Fruit fly (Drosophila melanogaster) whole organism, embryonic: ENCODE results near the gene SpdS.

Source experiments
- CG10147 ChIP-seq: fragments of 200-800 bp; sonication (Bioruptor generic); optimal IDR thresholded peaks from 2 replicates; lab custom pipeline; 2019; ENCODE audit warnings: missing biosample characterization, mild to moderate bottlenecking, missing genetic modification characterization, moderate library complexity
- CG10209 ChIP-seq: fragments of 200-800 bp; sonication (Bioruptor generic); optimal IDR thresholded peaks from 3 replicates; lab custom pipeline; 2017; ENCODE audit warnings: missing biosample characterization, mild to moderate bottlenecking, missing genetic modification characterization, missing genetic modification reagents
- CG10565 ChIP-seq: fragments of 200-800 bp; sonication (Bioruptor generic); optimal IDR thresholded peaks from 3 replicates; lab custom pipeline; 2016; ENCODE audit warnings: missing biosample characterization, mild to moderate bottlenecking, missing genetic modification characterization
- CG11696 ChIP-seq: fragments of 200-800 bp; sonication (Bioruptor generic); IDR thresholded peaks from 2 replicates; pipeline ENCODE4 v1.3.6; 2022; ENCODE audit warnings: missing biosample characterization, missing genetic modification characterization
- CG12391 ChIP-seq: fragments of 200-800 bp; sonication (Bioruptor generic); optimal IDR thresholded peaks from 3 replicates; lab custom pipeline; 2018; ENCODE audit warnings: missing biosample characterization, mild to moderate bottlenecking, missing genetic modification characterization, moderate library complexity
- CG15073 ChIP-seq: fragments of 200-800 bp; sonication (Bioruptor generic); optimal IDR thresholded peaks from 2 replicates; lab custom pipeline; 2016; ENCODE audit warnings: missing biosample characterization, missing genetic modification characterization
- CG15479 ChIP-seq: fragments of 200-800 bp; sonication (Bioruptor generic); optimal IDR thresholded peaks from 3 replicates; lab custom pipeline; 2019; ENCODE audit warnings: missing biosample characterization, mild to moderate bottlenecking, missing genetic modification characterization, moderate library complexity
- CG1603 ChIP-seq: fragments of 200-800 bp; sonication (Bioruptor generic); optimal IDR thresholded peaks from 2 replicates; lab custom pipeline; 2019; ENCODE audit warnings: missing biosample characterization, mild to moderate bottlenecking, missing genetic modification characterization, moderate library complexity
- CG17359 ChIP-seq: fragments of 200-800 bp; sonication (Bioruptor generic); optimal IDR thresholded peaks from 3 replicates; lab custom pipeline; 2018; ENCODE audit warnings: missing biosample characterization, mild to moderate bottlenecking, missing genetic modification characterization, moderate library complexity
- CG18619 ChIP-seq: fragments of 200-800 bp; sonication (Bioruptor generic); optimal IDR thresholded peaks from 3 replicates; lab custom pipeline; 2017; ENCODE audit warnings: missing biosample characterization, mild to moderate bottlenecking, missing genetic modification characterization
- CG2116 ChIP-seq: fragments of 200-800 bp; sonication (Bioruptor generic); optimal IDR thresholded peaks from 3 replicates; lab custom pipeline; 2018; ENCODE audit warnings: missing biosample characterization, mild to moderate bottlenecking, missing genetic modification characterization
- CG2129 ChIP-seq: fragments of 200-800 bp; sonication (Bioruptor generic); IDR thresholded peaks from 2 replicates; pipeline ENCODE4 v1.3.6; 2022; ENCODE audit warnings: missing biosample characterization, missing genetic modification characterization; ENCODE audit not compliant: partially characterized antibody
- CG2678 ChIP-seq: fragments of 200-800 bp; sonication (Bioruptor generic); optimal IDR thresholded peaks from 3 replicates; lab custom pipeline; 2019; ENCODE audit warnings: missing biosample characterization, mild to moderate bottlenecking, missing genetic modification characterization, moderate library complexity
- CG2875 ChIP-seq: fragments of 200-800 bp; sonication (Bioruptor generic); optimal IDR thresholded peaks from 2 replicates; lab custom pipeline; 2017; ENCODE audit warnings: missing biosample characterization, mild to moderate bottlenecking, missing genetic modification characterization, missing genetic modification reagents
- CG32532 ChIP-seq: fragments of 200-800 bp; sonication (Bioruptor generic); IDR thresholded peaks from 2 replicates; pipeline ENCODE4 v1.3.6; 2022; ENCODE audit warnings: missing biosample characterization, missing genetic modification characterization
- CG3726 ChIP-seq: fragments of 200-800 bp; sonication (Bioruptor generic); IDR thresholded peaks from 3 replicates; pipeline ENCODE4, ENCODE4 v1.3.6; 2022; ENCODE audit warnings: missing biosample characterization, missing genetic modification characterization
- CG4854 ChIP-seq: fragments of 200-800 bp; sonication (Bioruptor generic); optimal IDR thresholded peaks from 2 replicates; lab custom pipeline; 2016; ENCODE audit warnings: missing biosample characterization, missing genetic modification characterization, inconsistent platforms
- CG5245 ChIP-seq: fragments of 200-800 bp; sonication (Bioruptor generic); optimal IDR thresholded peaks from 3 replicates; lab custom pipeline; 2016; ENCODE audit warnings: missing biosample characterization, missing genetic modification characterization
- CG6689 ChIP-seq: fragments of 200-800 bp; sonication (Bioruptor generic); IDR thresholded peaks from 2 replicates; pipeline ENCODE4 v1.3.6; 2022; ENCODE audit warnings: missing biosample characterization, missing genetic modification characterization
- CG6791 ChIP-seq: fragments of 200-800 bp; sonication (Bioruptor generic); IDR thresholded peaks from 3 replicates; pipeline ENCODE4 v1.3.6; 2022; ENCODE audit warnings: missing biosample characterization, missing genetic modification characterization; ENCODE audit not compliant: partially characterized antibody
- Elba2 ChIP-seq: fragments of 200-800 bp; sonication (Bioruptor generic); optimal IDR thresholded peaks from 3 replicates; lab custom pipeline; 2016; ENCODE audit warnings: missing biosample characterization, missing genetic modification characterization
- Ets65A ChIP-seq: fragments of 200-800 bp; sonication (Bioruptor generic); peaks from one replicate; lab custom pipeline; 2016; ENCODE audit warnings: missing biosample characterization, missing genetic modification characterization
- GATAe ChIP-seq: fragments of 200-800 bp; sonication (Bioruptor generic); conservative IDR thresholded peaks from 2 replicates; pipeline ENCODE4 v1.3.6; 2022; ENCODE audit warnings: missing biosample characterization, missing genetic modification characterization
- Nf-YC ChIP-seq: fragments of 200-800 bp; optimal IDR thresholded peaks from 3 replicates; lab custom pipeline; 2019; ENCODE audit warnings: missing biosample characterization, mild to moderate bottlenecking, missing genetic modification characterization, moderate library complexity
- ac ChIP-seq: fragments of 200-800 bp; sonication (Bioruptor generic); optimal IDR thresholded peaks from 3 replicates; lab custom pipeline; 2017; ENCODE audit warnings: missing biosample characterization, mild to moderate bottlenecking, missing genetic modification characterization
- bsh ChIP-seq, 2 experiments: fragments of 200-800 bp; sonication (Bioruptor generic); optimal IDR thresholded peaks; 2 replicates each; lab custom pipeline; 2017 to 2018; ENCODE audit warnings: mild to moderate bottlenecking in 2 of 2, missing biosample characterization in 2 of 2, missing genetic modification characterization in 2 of 2, moderate library complexity in 1 of 2
- cad ChIP-seq: fragments of >200 bp; optimal IDR thresholded peaks from 2 replicates; lab custom pipeline; 2017; ENCODE audit warnings: missing biosample characterization, missing genetic modification characterization
- cg ChIP-seq: fragments of 200-800 bp; sonication (Bioruptor generic); optimal IDR thresholded peaks from 3 replicates; lab custom pipeline; 2019; ENCODE audit warnings: missing biosample characterization, mild to moderate bottlenecking, missing genetic modification characterization, moderate library complexity
- chif ChIP-seq, 2 experiments: fragments of 200-800 bp; sonication (Bioruptor generic); optimal IDR thresholded peaks; 3 replicates each; lab custom pipeline; 2016; ENCODE audit warnings: missing biosample characterization in 2 of 2, missing genetic modification characterization in 2 of 2
- chinmo ChIP-seq: fragments of 200-800 bp; sonication (Bioruptor generic); IDR thresholded peaks from 4 replicates; pipeline ENCODE4 v1.3.6; 2022; ENCODE audit warnings: missing biosample characterization, missing genetic modification characterization; ENCODE audit not compliant: partially characterized antibody
- ci ChIP-seq: fragments of 200-800 bp; sonication (Bioruptor generic); IDR thresholded peaks from 3 replicates; pipeline ENCODE4 v1.3.6; 2022; ENCODE audit warnings: missing biosample characterization, missing genetic modification characterization
- cwo ChIP-seq: fragments of 200-800 bp; sonication (Bioruptor generic); optimal IDR thresholded peaks from 3 replicates; lab custom pipeline; 2017; ENCODE audit warnings: missing biosample characterization, missing genetic modification characterization, mild to moderate bottlenecking, moderate library complexity, missing genetic modification reagents
- disco-r ChIP-seq: fragments of 200-800 bp; sonication (Bioruptor generic); optimal IDR thresholded peaks from 2 replicates; lab custom pipeline; 2016; ENCODE audit warnings: missing biosample characterization, missing genetic modification characterization
- eve ChIP-seq, 2 experiments: fragments of >200 bp; optimal IDR thresholded peaks; 2 replicates each; lab custom pipeline; 2017; ENCODE audit warnings: missing biosample characterization in 2 of 2, missing genetic modification characterization in 2 of 2
- ftz-f1 ChIP-seq: fragments of 200-800 bp; sonication (Bioruptor generic); optimal IDR thresholded peaks from 2 replicates; lab custom pipeline; 2016; ENCODE audit warnings: missing biosample characterization, missing genetic modification characterization
- gcm2 ChIP-seq: fragments of 200-800 bp; sonication (Bioruptor generic); optimal IDR thresholded peaks from 2 replicates; lab custom pipeline; 2016; ENCODE audit warnings: missing biosample characterization, missing genetic modification characterization
- grn ChIP-seq: fragments of 200-800 bp; sonication (Bioruptor generic); optimal IDR thresholded peaks from 3 replicates; lab custom pipeline; 2017; ENCODE audit warnings: missing biosample characterization, missing genetic modification characterization
- hth ChIP-seq: fragments of >200 bp; optimal IDR thresholded peaks from 2 replicates; lab custom pipeline; 2017; ENCODE audit warnings: inconsistent platforms
- insv ChIP-seq, 2 experiments: fragments of 200-800 bp; sonication (Bioruptor generic); optimal IDR thresholded peaks; 3 replicates each; lab custom pipeline; 2016 to 2018; ENCODE audit warnings: missing biosample characterization in 2 of 2, missing genetic modification characterization in 2 of 2
- kni ChIP-seq: fragments of 200-800 bp; sonication (Bioruptor generic); optimal IDR thresholded peaks from 3 replicates; lab custom pipeline; 2017; ENCODE audit warnings: mild to moderate bottlenecking, missing biosample characterization, missing genetic modification reagents, missing genetic modification characterization
- pros ChIP-seq: fragments of 200-800 bp; sonication (Bioruptor generic); optimal IDR thresholded peaks from 3 replicates; lab custom pipeline; 2019; ENCODE audit warnings: missing biosample characterization, mild to moderate bottlenecking, missing genetic modification characterization, moderate library complexity
- pzg ChIP-seq: fragments of 200-800 bp; sonication (Bioruptor generic); optimal IDR thresholded peaks from 3 replicates; lab custom pipeline; 2018; ENCODE audit warnings: missing biosample characterization, mild to moderate bottlenecking, missing genetic modification characterization, moderate library complexity
- tll ChIP-seq, 2 experiments: fragments of 200-800 bp in 1 of 2; fragments of >200 bp in 1 of 2; sonication (Bioruptor generic) in 1 of 2; optimal IDR thresholded peaks; 2 replicates each; lab custom pipeline; 2017 to 2019; ENCODE audit warnings: missing biosample characterization in 2 of 2, missing genetic modification characterization in 2 of 2, mild to moderate bottlenecking in 1 of 2, moderate library complexity in 1 of 2
- vnd ChIP-seq: fragments of 200-800 bp; sonication (Bioruptor generic); IDR thresholded peaks from 3 replicates; pipeline ENCODE4 v1.3.6; 2022; ENCODE audit warnings: missing biosample characterization, missing genetic modification characterization; ENCODE audit not compliant: partially characterized antibody
- wek ChIP-seq: fragments of 200-800 bp; sonication (Bioruptor generic); optimal IDR thresholded peaks from 3 replicates; lab custom pipeline; 2018; ENCODE audit warnings: missing biosample characterization, mild to moderate bottlenecking, missing genetic modification characterization, moderate library complexity
- zen ChIP-seq: fragments of 200-800 bp; sonication (Bioruptor generic); optimal IDR thresholded peaks from 3 replicates; lab custom pipeline; 2018; ENCODE audit warnings: missing biosample characterization, mild to moderate bottlenecking, missing genetic modification characterization, moderate library complexity
- zf30C ChIP-seq: fragments of 200-800 bp; sonication (Bioruptor generic); optimal IDR thresholded peaks from 3 replicates; lab custom pipeline; 2018; ENCODE audit warnings: missing biosample characterization, mild to moderate bottlenecking, missing genetic modification characterization

Gene SpdS

DNA sequence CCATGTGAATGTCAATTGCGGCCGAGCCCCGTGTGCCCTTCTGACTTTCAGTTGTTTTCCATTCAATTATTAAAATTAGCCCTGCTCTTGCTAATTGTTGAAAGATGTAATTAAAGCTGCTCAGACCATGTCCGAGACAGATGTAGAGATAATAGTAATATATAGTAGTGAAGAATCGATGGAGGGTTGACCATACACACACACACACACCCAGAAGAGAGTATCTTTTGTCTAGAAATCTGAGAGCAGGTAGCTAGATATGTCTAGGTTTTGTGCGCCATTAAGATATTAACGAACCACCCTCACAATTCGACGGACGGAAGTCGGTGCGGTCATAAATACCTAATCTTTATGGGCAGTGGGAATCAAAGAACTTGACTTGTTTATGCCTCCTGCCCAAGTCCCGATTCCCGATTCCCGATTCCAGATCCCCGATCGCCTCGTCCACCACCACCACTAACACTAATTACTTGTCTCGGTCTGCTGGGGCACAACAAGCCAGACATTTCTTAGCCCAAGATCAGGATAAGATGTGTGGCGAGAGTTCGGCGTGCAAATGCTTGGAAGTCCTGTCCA, 26.9 kb upstream of the SpdS start:
- TF ChIP-seq grn (GFP tag; lab: Kevin White, UChicago) (peak; percentile 49), chinmo (GFP tag; lab: Robert Waterston, UW) (0 out of 4 replicates have a peak, but pooled peaks have one; percentile 21), kni (GFP tag; lab: Kevin White, UChicago) (peak; percentile 22), CG5245 (GFP tag; lab: Kevin White, UChicago) (no peak), hth (lab: Kevin White, UChicago) (peak; percentile 77), CG15479 (GFP tag; lab: Kevin White, UChicago) (peak; percentile 67), zen (tag; lab: Kevin White, UChicago) (peak; percentile 82), pzg (GFP tag; lab: Kevin White, UChicago) (no peak), insv (GFP tag; optimal IDR thresholded peaks at IDR 0.05; lab: Kevin White, UChicago) (no peak), eve (GFP tag; optimal IDR thresholded peaks at IDR 0.05; lab: Kevin White, UChicago) (no peak), CG4854 (GFP tag; lab: Kevin White, UChicago) (no peak), cad (GFP tag; lab: Kevin White, UChicago) (peak; percentile 87), tll (GFP tag; optimal IDR thresholded peaks at IDR 0.05; lab: Kevin White, UChicago) (peak in 1 of 2 experiments; percentile 90), CG2116 (GFP tag; lab: Kevin White, UChicago) (no peak), CG15073 (no peak), CG10209 (GFP tag; lab: Kevin White, UChicago) (no peak), ftz-f1 (GFP tag; lab: Kevin White, UChicago) (no peak), ci (GFP tag; lab: Robert Waterston, UW) (peak; percentile 15; the same call in 1 of the 3 replicates), CG17359 (tag; lab: Kevin White, UChicago) (no peak), cg (peak; percentile 10), GATAe (no peak), Ets65A (GFP tag; lab: Kevin White, UChicago) (peak; percentile 56), pros (GFP tag; lab: Kevin White, UChicago) (peak; percentile 46)
- TF ChIP-seq, all 482 proteins: peak for 12

- TF ChIP-seq cwo (GFP tag; lab: Kevin White, UChicago) (no peak), chif (GFP tag; optimal IDR thresholded peaks at IDR 0.05; lab: Kevin White, UChicago) (peak; percentile 55 to 69), tll (GFP tag; optimal IDR thresholded peaks at IDR 0.05; lab: Kevin White, UChicago) (no peak), CG15479 (GFP tag; lab: Kevin White, UChicago) (no peak), zf30C (GFP tag; lab: Kevin White, UChicago) (peak; percentile 77), ac (GFP tag; lab: Kevin White, UChicago) (peak; percentile 12), CG32532 (GFP tag; lab: Robert Waterston, UW) (no peak), CG6689 (GFP tag; lab: Robert Waterston, UW) (peak; percentile 55; the same call in 1 of the 2 replicates), disco-r (GFP tag; lab: Kevin White, UChicago) (no peak), CG3726 (GFP tag; lab: Robert Waterston, UW) (no peak), pros (GFP tag; lab: Kevin White, UChicago) (peak; percentile 38), CG6791 (GFP tag; lab: Robert Waterston, UW) (no peak), CG1603 (tag; lab: Kevin White, UChicago) (peak; percentile 77), CG11696 (GFP tag; lab: Robert Waterston, UW) (no peak), CG12391 (tag; lab: Kevin White, UChicago) (peak; percentile 38), CG10565 (GFP tag; lab: Kevin White, UChicago) (no peak), Nf-YC (tag; lab: Kevin White, UChicago) (no peak), wek (no peak), CG2678 (tag; lab: Kevin White, UChicago) (peak; percentile 23), CG2875 (no peak), ftz-f1 (GFP tag; lab: Kevin White, UChicago) (no peak), gcm2 (GFP tag; lab: Kevin White, UChicago) (no peak), CG15073 (no peak), vnd (GFP tag; lab: Robert Waterston, UW) (no peak), CG2129 (no peak), CG10147 (no peak), CG18619 (GFP tag; lab: Kevin White, UChicago) (no peak), Elba2 (GFP tag; lab: Kevin White, UChicago) (no peak), bsh (GFP tag; optimal IDR thresholded peaks at IDR 0.05; lab: Kevin White, UChicago) (peak; percentile 47 to 77)
Measured at dm6 chr3R:9605084-9605483, 26.4 kb upstream of the SpdS start.
